Fruit fly (Drosophila melanogaster) whole organism, embryonic: ENCODE measurements around the gene rictor.

ENCODE experiments used
- Abd-B ChIP-seq: fragments of 200-800 bp; sonication (Bioruptor generic); optimal IDR thresholded peaks from 2 replicates; lab custom pipeline; 2018; ENCODE audit warnings: missing biosample characterization, mild to moderate bottlenecking, missing genetic modification characterization, moderate library complexity
- Antp ChIP-seq: fragments of 200-800 bp; sonication (Bioruptor generic); optimal IDR thresholded peaks from 3 replicates; lab custom pipeline; 2016; ENCODE audit warnings: missing biosample characterization, missing genetic modification characterization
- Atf6 ChIP-seq: fragments of 200-800 bp; sonication (Bioruptor generic); IDR thresholded peaks from 2 replicates; pipeline ENCODE4 v1.3.6; 2022; ENCODE audit warnings: missing biosample characterization, missing genetic modification characterization
- Bteb2 ChIP-seq: fragments of 200-800 bp; sonication (Bioruptor generic); optimal IDR thresholded peaks from 2 replicates; lab custom pipeline; 2016; ENCODE audit warnings: missing biosample characterization, missing genetic modification characterization
- C15 ChIP-seq: fragments of 200-800 bp; sonication (Bioruptor generic); IDR thresholded peaks from 3 replicates; pipeline ENCODE4 v1.3.6; 2022; ENCODE audit warnings: missing biosample characterization, missing genetic modification characterization
- CG12391 ChIP-seq: fragments of 200-800 bp; sonication (Bioruptor generic); optimal IDR thresholded peaks from 3 replicates; lab custom pipeline; 2018; ENCODE audit warnings: missing biosample characterization, mild to moderate bottlenecking, missing genetic modification characterization, moderate library complexity
- CG13624 ChIP-seq: fragments of 200-800 bp; sonication (Bioruptor generic); optimal IDR thresholded peaks from 2 replicates; lab custom pipeline; 2016; ENCODE audit warnings: missing biosample characterization, missing genetic modification characterization
- CG1603 ChIP-seq: fragments of 200-800 bp; sonication (Bioruptor generic); optimal IDR thresholded peaks from 2 replicates; lab custom pipeline; 2019; ENCODE audit warnings: missing biosample characterization, mild to moderate bottlenecking, missing genetic modification characterization, moderate library complexity
- CG17186 ChIP-seq: fragments of 200-800 bp; sonication (Bioruptor generic); optimal IDR thresholded peaks from 3 replicates; lab custom pipeline; 2017; ENCODE audit warnings: missing biosample characterization, missing genetic modification reagents, missing genetic modification characterization
- CG17361 ChIP-seq: fragments of 200-800 bp; sonication (Bioruptor generic); IDR thresholded peaks from 3 replicates; pipeline ENCODE4 v1.3.6; 2022; ENCODE audit warnings: missing biosample characterization, missing genetic modification characterization
- CG17385 ChIP-seq: fragments of 200-800 bp; sonication (Bioruptor generic); optimal IDR thresholded peaks from 3 replicates; lab custom pipeline; 2018; ENCODE audit warnings: missing biosample characterization, mild to moderate bottlenecking, missing genetic modification characterization
- CG18262 ChIP-seq: fragments of 200-800 bp; optimal IDR thresholded peaks from 3 replicates; lab custom pipeline; 2019; ENCODE audit warnings: missing biosample characterization, mild to moderate bottlenecking, missing genetic modification characterization, moderate library complexity
- CG2116 ChIP-seq: fragments of 200-800 bp; sonication (Bioruptor generic); optimal IDR thresholded peaks from 3 replicates; lab custom pipeline; 2018; ENCODE audit warnings: missing biosample characterization, mild to moderate bottlenecking, missing genetic modification characterization
- CG34422 ChIP-seq: fragments of 200-800 bp; sonication (Bioruptor generic); IDR thresholded peaks from 3 replicates; pipeline ENCODE4 v1.3.6; 2022; ENCODE audit warnings: missing biosample characterization, missing genetic modification characterization
- CG4404 ChIP-seq: fragments of 200-800 bp; sonication (Bioruptor generic); IDR thresholded peaks from 2 replicates; pipeline ENCODE4 v1.3.6; 2022; ENCODE audit warnings: missing biosample characterization, missing genetic modification characterization
- CG8924 ChIP-seq: fragments of 200-800 bp; optimal IDR thresholded peaks from 3 replicates; lab custom pipeline; 2019; ENCODE audit warnings: missing biosample characterization, mild to moderate bottlenecking, missing genetic modification characterization, moderate library complexity
- CG9797 ChIP-seq: fragments of 200-800 bp; sonication (Bioruptor generic); optimal IDR thresholded peaks from 3 replicates; lab custom pipeline; 2018; ENCODE audit warnings: missing biosample characterization, mild to moderate bottlenecking, missing genetic modification characterization
- CG9876 ChIP-seq: fragments of 200-800 bp; sonication (Bioruptor generic); optimal IDR thresholded peaks from 2 replicates; lab custom pipeline; 2016; ENCODE audit warnings: missing biosample characterization, missing genetic modification characterization
- CG9932 ChIP-seq: fragments of 200-800 bp; sonication (Bioruptor generic); IDR thresholded peaks from 2 replicates; pipeline ENCODE4 v1.3.6; 2022; ENCODE audit warnings: missing biosample characterization, missing genetic modification characterization
- CHES-1-like ChIP-seq: fragments of 200-800 bp; sonication (Bioruptor generic); optimal IDR thresholded peaks from 2 replicates; lab custom pipeline; 2016; ENCODE audit warnings: missing biosample characterization, missing genetic modification characterization
- CTCF ChIP-seq: fragments of 200-800 bp; sonication (Bioruptor generic); optimal IDR thresholded peaks from 2 replicates; lab custom pipeline; 2017; ENCODE audit warnings: missing biosample characterization, mild to moderate bottlenecking, missing genetic modification characterization, moderate library complexity
- Chrac-16 ChIP-seq: fragments of 200-800 bp; sonication (Bioruptor generic); optimal IDR thresholded peaks from 3 replicates; lab custom pipeline; 2016; ENCODE audit warnings: missing biosample characterization, missing genetic modification characterization
- CoRest ChIP-seq: fragments of 200-800 bp; sonication (Bioruptor generic); optimal IDR thresholded peaks from 3 replicates; lab custom pipeline; 2018; ENCODE audit warnings: missing biosample characterization, mild to moderate bottlenecking, missing genetic modification characterization, moderate library complexity
- Dll ChIP-seq: fragments of 200-800 bp; sonication (Bioruptor generic); IDR thresholded peaks from 4 replicates; pipeline ENCODE4 v1.3.6; 2022; ENCODE audit warnings: missing biosample characterization, missing genetic modification characterization; ENCODE audit not compliant: partially characterized antibody
- E2f2 ChIP-seq: fragments of 200-800 bp; sonication (Bioruptor generic); IDR thresholded peaks from 2 replicates; pipeline ENCODE4 v1.3.6; 2022; ENCODE audit warnings: missing biosample characterization, missing genetic modification characterization
- HLH4C ChIP-seq: fragments of 200-800 bp; sonication (Bioruptor generic); IDR thresholded peaks from 3 replicates; pipeline ENCODE4 v1.3.6; 2022; ENCODE audit warnings: missing biosample characterization, missing genetic modification characterization; ENCODE audit not compliant: partially characterized antibody
- Hr3 ChIP-seq: fragments of 200-800 bp; sonication (Bioruptor generic); optimal IDR thresholded peaks from 3 replicates; lab custom pipeline; 2016; ENCODE audit warnings: missing biosample characterization, missing genetic modification characterization
- Hr51 ChIP-seq, 2 experiments: fragments of 200-800 bp; sonication (Bioruptor generic); optimal IDR thresholded peaks; 2 replicates in 1 of 2; 3 replicates in 1 of 2; lab custom pipeline; 2016 to 2018; ENCODE audit warnings: missing biosample characterization in 2 of 2, missing genetic modification characterization in 2 of 2, mild to moderate bottlenecking in 1 of 2, moderate library complexity in 1 of 2
- Neu2 ChIP-seq: fragments of 200-800 bp; sonication (Bioruptor generic); optimal IDR thresholded peaks from 3 replicates; lab custom pipeline; 2016; ENCODE audit warnings: missing biosample characterization, missing genetic modification characterization, borderline replicate concordance
- Oli ChIP-seq: fragments of 200-800 bp; sonication (Bioruptor generic); optimal IDR thresholded peaks from 2 replicates; lab custom pipeline; 2018; ENCODE audit warnings: missing biosample characterization, mild to moderate bottlenecking, missing genetic modification characterization, moderate library complexity
- Pdp1 ChIP-seq, 2 experiments: fragments of 200-800 bp; sonication (Bioruptor generic); optimal IDR thresholded peaks; 3 replicates each; lab custom pipeline; 2016; ENCODE audit warnings: missing biosample characterization in 2 of 2, missing genetic modification characterization in 2 of 2, mild to moderate bottlenecking in 1 of 2, moderate library complexity in 1 of 2
- Scr ChIP-seq: fragments of 200-800 bp; sonication (Bioruptor generic); IDR thresholded peaks from 2 replicates; pipeline ENCODE4 v1.3.6; 2022; ENCODE audit warnings: missing biosample characterization, missing genetic modification characterization; ENCODE audit not compliant: partially characterized antibody
- Sin3A ChIP-seq: fragments of >200 bp; optimal IDR thresholded peaks from 2 replicates; lab custom pipeline; 2018
- Sry-δ ChIP-seq: fragments of 200-800 bp; sonication (Bioruptor generic); optimal IDR thresholded peaks from 2 replicates; lab custom pipeline; 2016; ENCODE audit warnings: missing biosample characterization, missing genetic modification characterization
- ato ChIP-seq: fragments of 200-800 bp; sonication (Bioruptor generic); IDR thresholded peaks from 2 replicates; pipeline ENCODE4 v1.3.6; 2022; ENCODE audit warnings: missing biosample characterization, missing genetic modification characterization; ENCODE audit not compliant: partially characterized antibody
- bbx ChIP-seq: fragments of 200-800 bp; sonication (Bioruptor generic); IDR thresholded peaks from 2 replicates; pipeline ENCODE4 v1.3.6; 2022; ENCODE audit warnings: missing biosample characterization, missing genetic modification characterization; ENCODE audit not compliant: partially characterized antibody
- gcm2 ChIP-seq: fragments of 200-800 bp; sonication (Bioruptor generic); optimal IDR thresholded peaks from 2 replicates; lab custom pipeline; 2016; ENCODE audit warnings: missing biosample characterization, missing genetic modification characterization
- grau ChIP-seq: fragments of 200-800 bp; optimal IDR thresholded peaks from 3 replicates; lab custom pipeline; 2019; ENCODE audit warnings: missing biosample characterization, mild to moderate bottlenecking, missing genetic modification characterization, moderate library complexity
- gsb-n ChIP-seq: fragments of 200-800 bp; sonication (Bioruptor generic); optimal IDR thresholded peaks from 3 replicates; lab custom pipeline; 2018; ENCODE audit warnings: missing biosample characterization, mild to moderate bottlenecking, missing genetic modification characterization
- ham ChIP-seq: fragments of 200-800 bp; sonication (Bioruptor generic); IDR thresholded peaks from 2 replicates; pipeline ENCODE4 v1.3.6; 2022; ENCODE audit warnings: missing biosample characterization, missing genetic modification characterization
- inv ChIP-seq: fragments of 200-800 bp; sonication (Bioruptor generic); IDR thresholded peaks from 2 replicates; pipeline ENCODE4 v1.3.6; 2022; ENCODE audit warnings: missing biosample characterization, missing genetic modification characterization; ENCODE audit not compliant: partially characterized antibody
- knrl ChIP-seq: fragments of 200-800 bp; sonication (Bioruptor generic); IDR thresholded peaks from 3 replicates; pipeline ENCODE4 v1.3.6; 2022; ENCODE audit warnings: missing biosample characterization, missing genetic modification characterization; ENCODE audit not compliant: partially characterized antibody
- onecut ChIP-seq: fragments of 200-800 bp; sonication (Bioruptor generic); IDR thresholded peaks from 2 replicates; pipeline ENCODE4 v1.3.6; 2022; ENCODE audit warnings: missing biosample characterization, missing genetic modification characterization
- pb ChIP-seq: fragments of 200-800 bp; sonication (Bioruptor generic); optimal IDR thresholded peaks from 3 replicates; lab custom pipeline; 2016; ENCODE audit warnings: missing biosample characterization, missing genetic modification characterization
- pzg ChIP-seq: fragments of 200-800 bp; sonication (Bioruptor generic); optimal IDR thresholded peaks from 3 replicates; lab custom pipeline; 2018; ENCODE audit warnings: missing biosample characterization, mild to moderate bottlenecking, missing genetic modification characterization, moderate library complexity
- shn ChIP-seq: fragments of 200-800 bp; sonication (Bioruptor generic); optimal IDR thresholded peaks from 3 replicates; lab custom pipeline; 2016; ENCODE audit warnings: missing biosample characterization, missing genetic modification characterization
- sob ChIP-seq: fragments of 200-800 bp; sonication (Bioruptor generic); IDR thresholded peaks from 2 replicates; pipeline ENCODE4 v1.3.6; 2022; ENCODE audit warnings: missing biosample characterization, missing genetic modification characterization
- ssp ChIP-seq: fragments of 200-800 bp; sonication (Bioruptor generic); IDR thresholded peaks from 2 replicates; pipeline ENCODE4 v1.3.6; 2022; ENCODE audit warnings: missing biosample characterization, missing genetic modification characterization
- zen2 ChIP-seq: fragments of 200-800 bp; sonication (Bioruptor generic); IDR thresholded peaks from 3 replicates; pipeline ENCODE4 v1.3.6; 2022; ENCODE audit warnings: missing biosample characterization, missing genetic modification characterization; ENCODE audit not compliant: partially characterized antibody

The rictor gene

DNA sequence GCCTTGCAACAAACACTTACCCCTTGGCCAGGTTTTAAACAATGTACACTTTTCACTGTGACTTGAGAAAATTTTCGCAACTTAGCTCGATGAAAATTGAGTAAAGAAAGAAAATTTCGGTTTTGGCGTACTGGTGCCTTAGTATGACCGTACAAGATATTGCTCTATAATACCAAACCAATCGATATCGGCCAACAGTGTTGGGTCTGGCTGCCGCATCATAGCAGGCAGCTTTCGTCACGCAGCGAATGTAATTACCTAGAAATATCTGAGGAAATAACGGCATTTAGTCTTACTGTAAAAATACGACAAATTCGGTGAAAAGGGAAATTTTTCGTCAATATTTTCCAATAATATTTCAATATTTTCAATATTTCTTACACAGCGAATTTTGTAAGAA lies 53.0 kb downstream of the rictor start, which contains the start of gene Ulp1 (continued):
- no peak for TF ChIP-seq CG4404 (GFP tag; lab: Robert Waterston, UW)
- peak; percentile 44; the same call in 1 of the 2 replicates for TF ChIP-seq CG9932
- TF ChIP-seq CG8924 (tag; lab: Kevin White, UChicago): peak; percentile 5
- no peak for TF ChIP-seq Oli (tag; lab: Kevin White, UChicago)
- TF ChIP-seq CG1603: peak; percentile 78
- peak; percentile 45 for TF ChIP-seq bbx (GFP tag; lab: Robert Waterston, UW)
- TF ChIP-seq zen2 (GFP tag; lab: Robert Waterston, UW): 0 out of 3 replicates have a peak, but pooled peaks have one; percentile 31
- TF ChIP-seq CG2116: peak; percentile 65
- TF ChIP-seq CG17385: peak; percentile 3
- TF ChIP-seq onecut (GFP tag; lab: Robert Waterston, UW): peak; percentile 93
- TF ChIP-seq shn: peak; percentile 12
- TF ChIP-seq Sin3A (lab: Kevin White, UChicago): peak; percentile 31
- TF ChIP-seq E2f2 (GFP tag; lab: Robert Waterston, UW): peak; percentile 58
- 0 out of 2 replicates have a peak, but pooled peaks have one; percentile 33 for TF ChIP-seq Atf6
- peak in 1 of 2 experiments; percentile 14 for TF ChIP-seq Hr51 (GFP tag; optimal IDR thresholded peaks at IDR 0.05; lab: Kevin White, UChicago)
- peak; percentile 89 for TF ChIP-seq Abd-B (GFP tag; lab: Kevin White, UChicago)
- TF ChIP-seq CG17361: peak; percentile 17; the same call in 1 of the 3 replicates
- TF ChIP-seq ham (GFP tag; lab: Robert Waterston, UW): no peak
- TF ChIP-seq Neu2: peak; percentile 55
- TF ChIP-seq ssp (GFP tag; lab: Robert Waterston, UW): peak; percentile 42; the same call in 1 of the 2 replicates
- 0 out of 2 replicates have a peak, but pooled peaks have one; percentile 38 for TF ChIP-seq ato (GFP tag; lab: Robert Waterston, UW)
- peak; percentile 84 for TF ChIP-seq CTCF (GFP tag; lab: Kevin White, UChicago)
- peak; percentile 48 for TF ChIP-seq CoRest
- TF ChIP-seq Dll: peak; percentile 43; the same call in 2 of the 4 replicates
- TF ChIP-seq inv (GFP tag; lab: Robert Waterston, UW): peak; percentile 9; the same call in 1 of the 2 replicates
- TF ChIP-seq C15: no peak
- TF ChIP-seq Antp (GFP tag; lab: Kevin White, UChicago): peak; percentile 38
- TF ChIP-seq CG34422: 0 out of 3 replicates have a peak, but pooled peaks have one; percentile 6
- peak; percentile 39 for TF ChIP-seq Scr (GFP tag; lab: Robert Waterston, UW)
- TF ChIP-seq CG12391: peak; percentile 30
- 0 out of 3 replicates have a peak, but pooled peaks have one; percentile 25 for TF ChIP-seq HLH4C (GFP tag; lab: Robert Waterston, UW)
- TF ChIP-seq knrl (GFP tag; lab: Robert Waterston, UW): peak; percentile 54; the same call in 2 of the 3 replicates
- no peak for TF ChIP-seq CG18262 (tag; lab: Kevin White, UChicago)
- peak; percentile 42 for TF ChIP-seq sob (GFP tag; lab: Robert Waterston, UW)
- peak; percentile 38 for TF ChIP-seq CHES-1-like (GFP tag; lab: Kevin White, UChicago)
- TF ChIP-seq Hr3: peak; percentile 31
- peak; percentile 8 for TF ChIP-seq Chrac-16 (GFP tag; lab: Kevin White, UChicago)
- TF ChIP-seq gcm2 (GFP tag; lab: Kevin White, UChicago): no peak
- TF ChIP-seq pzg (GFP tag; lab: Kevin White, UChicago): peak; percentile 91
- peak; percentile 52 for TF ChIP-seq CG17186 (GFP tag; lab: Kevin White, UChicago)
- peak; percentile 80 for TF ChIP-seq CG9797
- TF ChIP-seq Pdp1 (GFP tag; optimal IDR thresholded peaks at IDR 0.05; lab: Kevin White, UChicago): peak in 1 of 2 experiments; percentile 47
- TF ChIP-seq grau (tag; lab: Kevin White, UChicago): peak; percentile 28
- peak; percentile 43 for TF ChIP-seq CG13624 (GFP tag; lab: Kevin White, UChicago)
- peak; percentile 12 for TF ChIP-seq pb (GFP tag; lab: Kevin White, UChicago)
- TF ChIP-seq CG9876 (GFP tag; lab: Kevin White, UChicago): peak; percentile 4
- no peak for TF ChIP-seq gsb-n (tag; lab: Kevin White, UChicago)
- TF ChIP-seq Bteb2 (GFP tag; lab: Kevin White, UChicago): no peak
- peak; percentile 69 for TF ChIP-seq Sry-δ
